Worm (Caenorhabditis elegans) whole organism, L4 larva: ENCODE measurements around the gene T06E4.5.

Experiments
- F49E8.2 ChIP-seq: sonication (generic microtip); optimal IDR thresholded peaks from 2 replicates; lab custom pipeline; 2016; ENCODE audit warnings: missing compliant biosample characterization, mild to moderate bottlenecking, missing genetic modification characterization, borderline replicate concordance
- T26A8.4 ChIP-seq: fragments of 200-800 bp; sonication (Bioruptor generic); IDR thresholded peaks from 2 replicates; pipeline ENCODE4 v1.3.6; 2022; ENCODE audit warnings: missing genetic modification characterization, missing compliant biosample characterization
- aly-2 ChIP-seq: sonication (generic microtip); optimal IDR thresholded peaks from 2 replicates; lab custom pipeline; 2018; ENCODE audit warnings: missing biosample characterization, missing genetic modification characterization
- attf-4 ChIP-seq: sonication (generic microtip); optimal IDR thresholded peaks from 3 replicates; lab custom pipeline; 2017; ENCODE audit warnings: missing biosample characterization, missing genetic modification characterization
- gei-8 ChIP-seq: fragments of 200-800 bp; sonication (Bioruptor generic); optimal IDR thresholded peaks from 2 replicates; lab custom pipeline; 2018; ENCODE audit warnings: mild to moderate bottlenecking, missing genetic modification characterization, missing compliant biosample characterization
- hmg-1.1 ChIP-seq: fragments of 200-800 bp; sonication (Bioruptor generic); IDR thresholded peaks from 2 replicates; pipeline ENCODE4 v1.3.6; 2022; ENCODE audit warnings: missing genetic modification reagents, missing genetic modification characterization, missing compliant biosample characterization
- madf-5 ChIP-seq, 2 experiments: fragments of 200-800 bp; sonication (Bioruptor generic); IDR thresholded peaks; 2 replicates each; pipeline ENCODE4 v1.3.6; 2022; ENCODE audit warnings: missing compliant biosample characterization in 2 of 2, missing genetic modification characterization in 2 of 2
- nhr-102 ChIP-seq: sonication (generic microtip); optimal IDR thresholded peaks from 2 replicates; lab custom pipeline; 2016; ENCODE audit warnings: mild to moderate bottlenecking, missing genetic modification characterization, moderate library complexity, missing compliant biosample characterization
- snpc-4 ChIP-seq: fragments of 150-350 bp; optimal IDR thresholded peaks from 2 replicates; lab custom pipeline; 2014; ENCODE audit warnings: missing biosample characterization, missing genetic modification characterization
- tra-1 ChIP-seq: fragments of 200-800 bp; sonication (Bioruptor generic); IDR thresholded peaks from 2 replicates; pipeline ENCODE4 v1.3.6; 2022; ENCODE audit warnings: missing genetic modification reagents, missing genetic modification characterization, missing compliant biosample characterization
- unc-39 ChIP-seq: sonication (generic microtip); optimal IDR thresholded peaks from 2 replicates; lab custom pipeline; 2017; ENCODE audit warnings: missing biosample characterization, missing genetic modification characterization

DNA sequence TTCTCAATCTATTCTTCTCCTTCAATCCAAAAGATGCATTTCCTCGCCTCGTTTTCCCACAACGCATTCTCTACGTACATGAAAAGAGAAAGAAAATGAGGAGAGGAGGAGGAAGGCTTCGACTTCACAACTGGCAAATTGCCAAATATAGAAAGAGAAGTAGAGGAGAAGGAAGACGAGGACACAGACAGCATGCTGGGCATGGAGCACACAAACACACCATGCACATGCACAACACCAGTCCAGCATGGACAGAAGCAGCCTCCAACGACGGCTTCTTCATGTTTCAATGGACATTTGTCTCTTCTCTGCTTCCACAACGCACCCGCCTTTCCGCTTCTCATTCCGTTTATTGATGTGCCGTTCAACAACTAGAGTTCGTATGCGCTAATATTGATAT is 33.6 kb downstream of the T06E4.5 start:
- TF ChIP-seq gei-8 (GFP tag; lab: Kevin White, UChicago): no peak
- no peak for TF ChIP-seq F49E8.2 (tag; lab: Kevin White, UChicago)
- peak; percentile 67 for TF ChIP-seq hmg-1.1
- TF ChIP-seq aly-2 (tag; lab: Kevin White, UChicago): no peak
- TF ChIP-seq attf-4 (tag; lab: Kevin White, UChicago): no peak
- TF ChIP-seq snpc-4 (tag; lab: Kevin White, UChicago): no peak
- TF ChIP-seq T26A8.4 (GFP tag; lab: Robert Waterston, UW): no peak
- no peak for TF ChIP-seq unc-39 (tag; lab: Kevin White, UChicago)
- TF ChIP-seq tra-1 (GFP tag; lab: Robert Waterston, UW): no peak
- TF ChIP-seq nhr-102: no peak
- TF ChIP-seq madf-5 (GFP tag; IDR thresholded peaks at IDR 0.05; lab: Robert Waterston, UW): no peak
